Fruit fly (Drosophila melanogaster): Measurements from ENCODE around the gene Cpr11B.

Cpr11B gene

dm6 chrX:12582984-12583869 lies 30.3 kb downstream of the Cpr11B start, which contains the start of gene Pits:
Gene Pits (minus strand): TSS chrX:12583193.
- TF ChIP-seq tj (GFP tag; optimal IDR thresholded peaks at IDR 0.05) (peak; percentile 76), cic (GFP tag; optimal IDR thresholded peaks at IDR 0.05) (peak; percentile 89), Mnt (GFP tag; optimal IDR thresholded peaks at IDR 0.05) (peak; percentile 98), CG11617 (GFP tag; optimal IDR thresholded peaks at IDR 0.05) (peak; percentile 54), CG7045 (GFP tag; optimal IDR thresholded peaks at IDR 0.05) (no peak), CG12768 (GFP tag; optimal IDR thresholded peaks at IDR 0.05) (peak; percentile 8), CG33017 (tag; optimal IDR thresholded peaks at IDR 0.05) (no peak), Clk (GFP tag; optimal IDR thresholded peaks at IDR 0.05) (no peak), CG14711 (tag; optimal IDR thresholded peaks at IDR 0.05) (peak; percentile 93), pad (GFP tag; optimal IDR thresholded peaks at IDR 0.05) (peak; percentile 49), bab1 (GFP tag; optimal IDR thresholded peaks at IDR 0.05) (peak; percentile 87), cnc (optimal IDR thresholded peaks at IDR 0.05) (no peak), Hr96 (GFP tag; optimal IDR thresholded peaks at IDR 0.05) (peak; percentile 4), CG1620 (GFP tag; optimal IDR thresholded peaks at IDR 0.05) (peak; percentile 66), CG5204 (GFP tag; optimal IDR thresholded peaks at IDR 0.05) (no peak), toe (GFP tag; optimal IDR thresholded peaks at IDR 0.05) (no peak), ovo (GFP tag; optimal IDR thresholded peaks at IDR 0.05) (peak; percentile 55), Crg-1 (GFP tag; optimal IDR thresholded peaks at IDR 0.05) (peak; percentile 8), CG7101 (tag; optimal IDR thresholded peaks at IDR 0.05) (peak; percentile 75), kay (GFP tag; ENCODE audit: borderline replicate concordance) (no peak)

- TF ChIP-seq kay (GFP tag; ENCODE audit: borderline replicate concordance) (no peak), CG14711 (tag; optimal IDR thresholded peaks at IDR 0.05) (no peak), CG11617 (GFP tag; optimal IDR thresholded peaks at IDR 0.05) (no peak), CG33017 (tag; optimal IDR thresholded peaks at IDR 0.05) (no peak)
Observed at dm6 chrX:12583870-12584390, 31.0 kb downstream of the Cpr11B start.

- peak; percentile 54 for TF ChIP-seq bab1 (GFP tag; optimal IDR thresholded peaks at IDR 0.05)
- no peak for TF ChIP-seq cnc (optimal IDR thresholded peaks at IDR 0.05)
- TF ChIP-seq CG1620 (GFP tag; optimal IDR thresholded peaks at IDR 0.05) = peak; percentile 46
- TF ChIP-seq cic (GFP tag; optimal IDR thresholded peaks at IDR 0.05) = peak; percentile 22
- TF ChIP-seq pad (GFP tag; optimal IDR thresholded peaks at IDR 0.05) = peak; percentile 86
- TF ChIP-seq CG7045 (GFP tag; optimal IDR thresholded peaks at IDR 0.05) = peak; percentile 45
- TF ChIP-seq tj (GFP tag; optimal IDR thresholded peaks at IDR 0.05) = peak; percentile 60
- peak; percentile 84 for TF ChIP-seq CG11617 (GFP tag; optimal IDR thresholded peaks at IDR 0.05)
- peak; percentile 12 for TF ChIP-seq CG14711 (tag; optimal IDR thresholded peaks at IDR 0.05)
- peak; percentile 90 for TF ChIP-seq ovo (GFP tag; optimal IDR thresholded peaks at IDR 0.05)
- TF ChIP-seq toe (GFP tag; optimal IDR thresholded peaks at IDR 0.05) = peak; percentile 54
- peak; percentile 5 for TF ChIP-seq CG33017 (tag; optimal IDR thresholded peaks at IDR 0.05)
- no peak for TF ChIP-seq Crg-1 (GFP tag; optimal IDR thresholded peaks at IDR 0.05)
- no peak for TF ChIP-seq kay (GFP tag; ENCODE audit: borderline replicate concordance)
- peak; percentile 74 for TF ChIP-seq Mnt (GFP tag; optimal IDR thresholded peaks at IDR 0.05)
- TF ChIP-seq Hr96 (GFP tag; optimal IDR thresholded peaks at IDR 0.05) = no peak
- peak; percentile 56 for TF ChIP-seq CG5204 (GFP tag; optimal IDR thresholded peaks at IDR 0.05)
- peak; percentile 66 for TF ChIP-seq CG12768 (GFP tag; optimal IDR thresholded peaks at IDR 0.05)
- peak; percentile 32 for TF ChIP-seq Clk (GFP tag; optimal IDR thresholded peaks at IDR 0.05)
- peak; percentile 19 for TF ChIP-seq CG7101 (tag; optimal IDR thresholded peaks at IDR 0.05)
Observed at dm6 chrX:12591223-12592120, 38.5 kb downstream of the Cpr11B start.

dm6 chrX:12592121-12592466 lies 39.2 kb downstream of the Cpr11B start, which contains the start of gene LIMK1:
Gene LIMK1 (minus strand): TSS chrX:12592193.
- peak; percentile 32 for TF ChIP-seq bab1 (GFP tag; optimal IDR thresholded peaks at IDR 0.05)
- no peak for TF ChIP-seq CG7045 (GFP tag; optimal IDR thresholded peaks at IDR 0.05)
- peak; percentile 54 for TF ChIP-seq CG14711 (tag; optimal IDR thresholded peaks at IDR 0.05)
- TF ChIP-seq CG5204 (GFP tag; optimal IDR thresholded peaks at IDR 0.05) = no peak
- TF ChIP-seq Hr96 (GFP tag; optimal IDR thresholded peaks at IDR 0.05) = no peak
- TF ChIP-seq ovo (GFP tag; optimal IDR thresholded peaks at IDR 0.05) = no peak
- TF ChIP-seq CG1620 (GFP tag; optimal IDR thresholded peaks at IDR 0.05) = no peak
- TF ChIP-seq toe (GFP tag; optimal IDR thresholded peaks at IDR 0.05) = no peak
- no peak for TF ChIP-seq CG33017 (tag; optimal IDR thresholded peaks at IDR 0.05)

dm6 chrX:12595100-12595609 lies 42.2 kb downstream of the Cpr11B start:
- no peak for TF ChIP-seq CG33017 (tag; optimal IDR thresholded peaks at IDR 0.05)
- TF ChIP-seq CG1620 (GFP tag; optimal IDR thresholded peaks at IDR 0.05) = no peak
- TF ChIP-seq Mnt (GFP tag; optimal IDR thresholded peaks at IDR 0.05) = peak; percentile 62
- no peak for TF ChIP-seq toe (GFP tag; optimal IDR thresholded peaks at IDR 0.05)

All from whole organism, adult.